Fruit fly (Drosophila melanogaster): ENCODE measurements around the gene RpL30.
A peak's percentile ranks its signal among the peaks of the same experiment; 100 is the strongest.

Gene RpL30

dm6 chr2L:18984158-18984557 is 24.9 kb downstream of the RpL30 start:
- TF ChIP-seq Hr38 (GFP tag; optimal IDR thresholded peaks at IDR 0.05) = no peak
- peak; percentile 17 for TF ChIP-seq fkh (GFP tag; optimal IDR thresholded peaks at IDR 0.05)
- 0 out of 3 replicates have a peak, but pooled peaks have one; percentile 30 for TF ChIP-seq CG6163 (GFP tag; IDR thresholded peaks at IDR 0.05)
- TF ChIP-seq Ets21C (GFP tag; optimal IDR thresholded peaks at IDR 0.05) = no peak
- TF ChIP-seq Hr4 (GFP tag; optimal IDR thresholded peaks at IDR 0.05) = no peak
- TF ChIP-seq Hr39 (GFP tag; optimal IDR thresholded peaks at IDR 0.05) = no peak
- no peak for TF ChIP-seq CG8319 (GFP tag; optimal IDR thresholded peaks at IDR 0.05)
- TF ChIP-seq CG3919 (GFP tag; optimal IDR thresholded peaks at IDR 0.05) = no peak
- TF ChIP-seq fd85E (GFP tag; optimal IDR thresholded peaks at IDR 0.05) = no peak
- peak; percentile 88 for TF ChIP-seq svp (GFP tag)
- no peak for TF ChIP-seq CG4318 (GFP tag; optimal IDR thresholded peaks at IDR 0.05)
- peak; percentile 20 to 71 for TF ChIP-seq ss (GFP tag; optimal IDR thresholded peaks at IDR 0.05)
- peak; percentile 26 for TF ChIP-seq Eip78C (GFP tag)

- peak; percentile 34 for TF ChIP-seq CG10631 (GFP tag; optimal IDR thresholded peaks at IDR 0.05)
- TF ChIP-seq pdm3 (GFP tag; optimal IDR thresholded peaks at IDR 0.05) = peak; percentile 33
- TF ChIP-seq OdsH (GFP tag; optimal IDR thresholded peaks at IDR 0.05) = no peak
- TF ChIP-seq CG7368 (GFP tag; optimal IDR thresholded peaks at IDR 0.05) = no peak
- TF ChIP-seq CG8119 (GFP tag; IDR thresholded peaks at IDR 0.05) = 0 out of 3 replicates have a peak, but pooled peaks have one; percentile 16
- peak; percentile 19 for TF ChIP-seq CG8632 (GFP tag; optimal IDR thresholded peaks at IDR 0.05)
- TF ChIP-seq CG34406 (GFP tag; optimal IDR thresholded peaks at IDR 0.05) = peak; percentile 33
- peak in 1 of 2 experiments; percentile 28 for TF ChIP-seq ss (GFP tag; optimal IDR thresholded peaks at IDR 0.05)
- peak; percentile 36 for TF ChIP-seq CG32006 (GFP tag; optimal IDR thresholded peaks at IDR 0.05)
- peak; percentile 48 for TF ChIP-seq Sox14 (GFP tag; optimal IDR thresholded peaks at IDR 0.05)
- peak; percentile 35 for TF ChIP-seq Hr39 (GFP tag; optimal IDR thresholded peaks at IDR 0.05)
- peak; percentile 73 for TF ChIP-seq Eip78C (GFP tag)
- peak; percentile 68 for TF ChIP-seq svp (GFP tag)
- peak; percentile 52 for TF ChIP-seq esn (GFP tag; optimal IDR thresholded peaks at IDR 0.05)
- TF ChIP-seq achi (GFP tag; optimal IDR thresholded peaks at IDR 0.05) = peak; percentile 0
- peak; percentile 44 for TF ChIP-seq lz (GFP tag; optimal IDR thresholded peaks at IDR 0.05)
- TF ChIP-seq CG3032 (tag; optimal IDR thresholded peaks at IDR 0.05) = peak; percentile 6
- TF ChIP-seq Eip75B (GFP tag; optimal IDR thresholded peaks at IDR 0.05) = peak; percentile 17
- TF ChIP-seq acj6 (GFP tag; optimal IDR thresholded peaks at IDR 0.05) = peak; percentile 51
- TF ChIP-seq Smox (GFP tag; optimal IDR thresholded peaks at IDR 0.05) = peak; percentile 29
- no peak for TF ChIP-seq spab (GFP tag; optimal IDR thresholded peaks at IDR 0.05)
- peak; percentile 40 for TF ChIP-seq dsx (GFP tag; optimal IDR thresholded peaks at IDR 0.05; ENCODE audit: poor library complexity, severe bottlenecking)
- TF ChIP-seq CG10669 (GFP tag; optimal IDR thresholded peaks at IDR 0.05) = no peak
- TF ChIP-seq CG6792 (GFP tag; optimal IDR thresholded peaks at IDR 0.05) = peak; percentile 5
- peak; percentile 30 for TF ChIP-seq Ets96B (tag; optimal IDR thresholded peaks at IDR 0.05)
- TF ChIP-seq CG31627 (GFP tag; optimal IDR thresholded peaks at IDR 0.05) = peak; percentile 52
- no peak for TF ChIP-seq vri (GFP tag; optimal IDR thresholded peaks at IDR 0.05)
- no peak for TF ChIP-seq dac (GFP tag; optimal IDR thresholded peaks at IDR 0.05)
- TF ChIP-seq Met (GFP tag; optimal IDR thresholded peaks at IDR 0.05) = peak; percentile 42
Observed at dm6 chr2L:18982826-18983758, 26.0 kb downstream of the RpL30 start.
